Worm (Caenorhabditis elegans): ENCODE results near the gene aqp-8.

ce11 chrX:4652950-4653349 is 51.8 kb downstream of the aqp-8 start:
- TF ChIP-seq nhr-179 (tag; optimal IDR thresholded peaks at IDR 0.05) = no peak
- TF ChIP-seq F57A8.1 (GFP tag; optimal IDR thresholded peaks at IDR 0.05) = no peak
- no peak for TF ChIP-seq efl-1 (GFP tag; optimal IDR thresholded peaks at IDR 0.05)
- no peak for TF ChIP-seq nhr-90 (tag; optimal IDR thresholded peaks at IDR 0.05)
- no peak for TF ChIP-seq sptf-2 (GFP tag; optimal IDR thresholded peaks at IDR 0.05)
- TF ChIP-seq ama-1 (optimal IDR thresholded peaks at IDR 0.05) = no peak
- TF ChIP-seq ama-1 (GFP tag; optimal IDR thresholded peaks at IDR 0.05) = no peak
- TF ChIP-seq zim-3 (tag; optimal IDR thresholded peaks at IDR 0.05) = no peak
- no peak for TF ChIP-seq snpc-4 (GFP tag; optimal IDR thresholded peaks at IDR 0.05)
- TF ChIP-seq snpc-4 (tag; optimal IDR thresholded peaks at IDR 0.05) = no peak
- TF ChIP-seq attf-6 (GFP tag; IDR thresholded peaks at IDR 0.05) = no peak
- TF ChIP-seq hrde-1 (tag; optimal IDR thresholded peaks at IDR 0.05; ENCODE audit: borderline replicate concordance) = no peak
- no peak for TF ChIP-seq atf-7 (tag; optimal IDR thresholded peaks at IDR 0.05)
- no peak for TF ChIP-seq ccch-3 (GFP tag; optimal IDR thresholded peaks at IDR 0.05)
- no peak for TF ChIP-seq rpc-1 (optimal IDR thresholded peaks at IDR 0.05)
- TF ChIP-seq rpc-1 (tag; optimal IDR thresholded peaks at IDR 0.05) = no peak
